Fruit fly (Drosophila melanogaster): ENCODE results near the gene CG32212.

Gene CG32212

dm6 chr3L:19442239-19442638 is 45.1 kb upstream of the CG32212 start (continued):
- TF ChIP-seq CG8944 (GFP tag; optimal IDR thresholded peaks at IDR 0.05) (no peak), Sin3A (optimal IDR thresholded peaks at IDR 0.05) (no peak), fd3F (GFP tag; optimal IDR thresholded peaks at IDR 0.05) (no peak), crp (GFP tag; optimal IDR thresholded peaks at IDR 0.05) (no peak), zen (tag; optimal IDR thresholded peaks at IDR 0.05) (no peak), Ptx1 (GFP tag; IDR thresholded peaks at IDR 0.05) (peak; percentile 26; the same call in 1 of the 2 replicates), grn (GFP tag; optimal IDR thresholded peaks at IDR 0.05) (no peak), al (GFP tag; IDR thresholded peaks at IDR 0.05) (no peak), fd64A (GFP tag; optimal IDR thresholded peaks at IDR 0.05) (no peak), CG9727 (GFP tag; optimal IDR thresholded peaks at IDR 0.05) (no peak), CG13287 (GFP tag; IDR thresholded peaks at IDR 0.05; ENCODE audit: partially characterized antibody) (no peak), CG17328 (GFP tag; IDR thresholded peaks at IDR 0.05) (0 out of 2 replicates have a peak, but pooled peaks have one; percentile 5), CG10267 (tag; optimal IDR thresholded peaks at IDR 0.05) (no peak), CG14441 (GFP tag; IDR thresholded peaks at IDR 0.05) (no peak), pzg (GFP tag; optimal IDR thresholded peaks at IDR 0.05) (no peak), Med (GFP tag) (peak; percentile 57), CG11247 (GFP tag; IDR thresholded peaks at IDR 0.05) (no peak), CG2120 (GFP tag; optimal IDR thresholded peaks at IDR 0.05) (peak; percentile 35), C15 (GFP tag; IDR thresholded peaks at IDR 0.05) (no peak), mld (GFP tag; IDR thresholded peaks at IDR 0.05; ENCODE audit: partially characterized antibody) (no peak), Meics (GFP tag; optimal IDR thresholded peaks at IDR 0.05) (peak; percentile 18), Mrtf (GFP tag; IDR thresholded peaks at IDR 0.05) (no peak), CG1024 (GFP tag; IDR thresholded peaks at IDR 0.05) (no peak), nom (GFP tag; optimal IDR thresholded peaks at IDR 0.05) (no peak), gem (tag; optimal IDR thresholded peaks at IDR 0.05) (peak; percentile 14), CG7745 (tag; optimal IDR thresholded peaks at IDR 0.05) (no peak), so (GFP tag; IDR thresholded peaks at IDR 0.05) (no peak), bab2 (GFP tag; optimal IDR thresholded peaks at IDR 0.05) (no peak), CG12769 (tag; optimal IDR thresholded peaks at IDR 0.05) (peak; percentile 3), ci (GFP tag; IDR thresholded peaks at IDR 0.05) (0 out of 3 replicates have a peak, but pooled peaks have one; percentile 37), bowl (GFP tag; IDR thresholded peaks at IDR 0.05) (no peak), CG10959 (GFP tag; IDR thresholded peaks at IDR 0.05) (no peak), run (tag; optimal IDR thresholded peaks at IDR 0.05) (no peak), zfh2 (GFP tag; optimal IDR thresholded peaks at IDR 0.05) (no peak), CG4424 (GFP tag; optimal IDR thresholded peaks at IDR 0.05) (no peak), CG10654 (GFP tag; optimal IDR thresholded peaks at IDR 0.05) (no peak), CG18262 (tag; optimal IDR thresholded peaks at IDR 0.05) (no peak), CG6813 (GFP tag; optimal IDR thresholded peaks at IDR 0.05) (no peak), NC2β (GFP tag; optimal IDR thresholded peaks at IDR 0.05) (no peak), CG10431 (GFP tag; optimal IDR thresholded peaks at IDR 0.05) (no peak), Atf6 (GFP tag; IDR thresholded peaks at IDR 0.05) (no peak), exex (tag; optimal IDR thresholded peaks at IDR 0.05) (no peak), CG16779 (GFP tag; IDR thresholded peaks at IDR 0.05) (no peak), sens (GFP tag) (no peak), aop (GFP tag; IDR thresholded peaks at IDR 0.05) (no peak), Doc3 (GFP tag; IDR thresholded peaks at IDR 0.05; ENCODE audit: partially characterized antibody) (no peak), BEAF-32 (GFP tag; optimal IDR thresholded peaks at IDR 0.05) (no peak), Ets65A (GFP tag) (peak; percentile 83), wdn (GFP tag; IDR thresholded peaks at IDR 0.05) (no peak), bbx (GFP tag; IDR thresholded peaks at IDR 0.05; ENCODE audit: partially characterized antibody) (no peak), Ada2b (GFP tag; IDR thresholded peaks at IDR 0.05) (0 out of 2 replicates have a peak, but pooled peaks have one; percentile 9), Tbp (GFP tag; optimal IDR thresholded peaks at IDR 0.05) (no peak)
